Fruit fly (Drosophila melanogaster): ENCODE data around the gene CG32119.

Gene CG32119

DNA sequence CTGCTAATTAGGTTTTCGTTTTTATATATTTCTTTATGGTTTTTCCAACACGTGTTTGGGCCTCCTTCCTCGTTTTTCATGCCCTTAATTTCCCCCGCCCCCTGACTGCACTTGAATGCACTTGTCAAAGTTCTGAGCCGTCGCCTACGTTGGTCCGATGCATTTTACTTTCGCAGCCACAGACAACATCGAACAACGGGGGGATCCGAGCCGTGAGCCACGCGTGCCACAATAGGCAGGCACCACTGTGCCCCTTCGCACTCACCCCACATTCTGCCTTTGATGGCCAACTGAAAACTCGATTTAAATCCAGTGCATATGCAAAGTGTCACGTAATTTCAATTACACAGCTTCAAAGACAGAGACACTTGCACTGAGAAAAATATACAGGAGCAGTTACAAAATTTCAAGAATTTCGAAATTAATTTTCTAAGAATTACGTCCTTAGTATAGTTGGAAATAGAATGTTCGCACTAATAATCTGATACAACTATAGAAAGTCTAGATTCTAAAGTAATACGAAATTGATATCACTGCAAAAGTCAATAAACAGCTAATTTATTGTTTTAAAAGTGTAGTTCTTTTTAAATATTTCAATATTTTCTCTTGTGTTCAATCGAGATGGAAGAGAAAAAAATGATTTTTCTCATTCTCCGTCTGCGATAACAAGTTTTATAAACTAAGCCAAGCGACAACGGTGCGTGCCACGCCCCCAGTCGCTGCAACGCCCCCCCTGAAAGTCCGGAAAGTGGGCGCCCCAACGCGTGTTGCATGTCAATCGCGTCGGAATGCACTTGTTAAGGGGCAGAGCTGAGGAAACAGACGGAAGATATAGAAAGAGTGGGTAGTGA is 33.7 kb downstream of the CG32119 start (continued):
- TF ChIP-seq lola (GFP tag; optimal IDR thresholded peaks at IDR 0.05) (peak in 1 of 3 experiments; percentile 45), CG4707 (GFP tag; optimal IDR thresholded peaks at IDR 0.05) (no peak), eve (GFP tag; optimal IDR thresholded peaks at IDR 0.05) (no peak), hkb (optimal IDR thresholded peaks at IDR 0.05) (no peak), hkb (GFP tag; IDR thresholded peaks at IDR 0.05) (no peak), CG12391 (tag; optimal IDR thresholded peaks at IDR 0.05) (peak; percentile 24), sug (tag; optimal IDR thresholded peaks at IDR 0.05) (no peak), jigr1 (GFP tag; IDR thresholded peaks at IDR 0.05) (no peak), D (optimal IDR thresholded peaks at IDR 0.05) (no peak), D (GFP tag; optimal IDR thresholded peaks at IDR 0.05) (no peak), zf30C (GFP tag; optimal IDR thresholded peaks at IDR 0.05) (no peak), CG13894 (tag; optimal IDR thresholded peaks at IDR 0.05) (no peak), Doc2 (GFP tag; IDR thresholded peaks at IDR 0.05) (no peak), fru (optimal IDR thresholded peaks at IDR 0.05) (no peak), Trl (optimal IDR thresholded peaks at IDR 0.05) (no peak), Trl (GFP tag; optimal IDR thresholded peaks at IDR 0.05) (no peak), CG6272 (GFP tag; IDR thresholded peaks at IDR 0.05) (no peak), CG1647 (GFP tag; optimal IDR thresholded peaks at IDR 0.05) (no peak), Ada2b (GFP tag; IDR thresholded peaks at IDR 0.05) (no peak), Eip74EF (GFP tag; optimal IDR thresholded peaks at IDR 0.05) (no peak), hb (GFP tag; IDR thresholded peaks at IDR 0.05; ENCODE audit: partially characterized antibody) (no peak), jing (GFP tag; optimal IDR thresholded peaks at IDR 0.05) (no peak), Drgx (GFP tag; IDR thresholded peaks at IDR 0.05) (peak; percentile 44), Dref (GFP tag; IDR thresholded peaks at IDR 0.05) (no peak), CG33557 (GFP tag; optimal IDR thresholded peaks at IDR 0.05) (no peak), tx (GFP tag; optimal IDR thresholded peaks at IDR 0.05) (no peak), CG16813 (GFP tag; IDR thresholded peaks at IDR 0.05; ENCODE audit: partially characterized antibody) (no peak), tgo (GFP tag; IDR thresholded peaks at IDR 0.05) (no peak), Lhr (GFP tag; optimal IDR thresholded peaks at IDR 0.05) (no peak), insv (GFP tag; optimal IDR thresholded peaks at IDR 0.05) (no peak), tin (GFP tag; optimal IDR thresholded peaks at IDR 0.05) (no peak), sr (GFP tag; IDR thresholded peaks at IDR 0.05) (peak; percentile 68; the same call in 2 of the 3 replicates), dysf (GFP tag; IDR thresholded peaks at IDR 0.05) (no peak), CG10267 (tag; optimal IDR thresholded peaks at IDR 0.05) (peak; percentile 1), esg (GFP tag; conservative IDR thresholded peaks at IDR 0.05) (no peak), chm (GFP tag; IDR thresholded peaks at IDR 0.05) (no peak), CG10654 (GFP tag; optimal IDR thresholded peaks at IDR 0.05) (no peak), HHEX (GFP tag; optimal IDR thresholded peaks at IDR 0.05) (no peak), sqz (GFP tag; optimal IDR thresholded peaks at IDR 0.05) (no peak), ttk (GFP tag; IDR thresholded peaks at IDR 0.05) (no peak), gem (tag; optimal IDR thresholded peaks at IDR 0.05) (peak; percentile 48), toy (GFP tag; IDR thresholded peaks at IDR 0.05) (no peak), CG10366 (GFP tag; IDR thresholded peaks at IDR 0.05) (no peak), CG14014 (GFP tag; IDR thresholded peaks at IDR 0.05) (no peak), CG6765 (GFP tag; optimal IDR thresholded peaks at IDR 0.05) (no peak), Opbp (GFP tag; IDR thresholded peaks at IDR 0.05; ENCODE audit: partially characterized antibody) (no peak), inv (GFP tag; IDR thresholded peaks at IDR 0.05; ENCODE audit: partially characterized antibody) (no peak), Dip3 (GFP tag; optimal IDR thresholded peaks at IDR 0.05) (no peak), cas (GFP tag; IDR thresholded peaks at IDR 0.05) (no peak), CG13624 (GFP tag; optimal IDR thresholded peaks at IDR 0.05) (no peak), CG17361 (GFP tag; IDR thresholded peaks at IDR 0.05) (0 out of 3 replicates have a peak, but pooled peaks have one; percentile 34)

Data from whole organism, embryonic.